Fruit fly (Drosophila melanogaster) whole organism, pupa: ENCODE measurements around the gene Hacd1.

ENCODE experiments used
- CG10348 ChIP-seq: fragments of 200-800 bp; sonication (Bioruptor generic); IDR thresholded peaks from 2 replicates; pipeline ENCODE4 v1.3.6; 2022; ENCODE audit warnings: missing biosample characterization, missing genetic modification characterization
- CG13204 ChIP-seq: fragments of 200-800 bp; sonication (Bioruptor generic); optimal IDR thresholded peaks from 2 replicates; lab custom pipeline; 2018; ENCODE audit warnings: missing biosample characterization, mild to moderate bottlenecking, missing genetic modification characterization, moderate library complexity
- CG17806 ChIP-seq: fragments of 200-800 bp; sonication (Bioruptor generic); optimal IDR thresholded peaks from 2 replicates; lab custom pipeline; 2018; ENCODE audit warnings: missing biosample characterization, mild to moderate bottlenecking, missing genetic modification characterization, moderate library complexity
- CG8159 ChIP-seq: fragments of 200-800 bp; sonication (Bioruptor generic); optimal IDR thresholded peaks from 3 replicates; lab custom pipeline; 2018; ENCODE audit warnings: missing biosample characterization, mild to moderate bottlenecking, missing genetic modification characterization, moderate library complexity
- D1 ChIP-seq: fragments of 200-800 bp; sonication (Bioruptor generic); optimal IDR thresholded peaks from 2 replicates; lab custom pipeline; 2018; ENCODE audit warnings: missing biosample characterization, mild to moderate bottlenecking, missing genetic modification characterization, moderate library complexity
- EcR ChIP-seq: fragments of 200-800 bp; sonication (Bioruptor generic); optimal IDR thresholded peaks from 3 replicates; lab custom pipeline; 2019; ENCODE audit warnings: missing biosample characterization, missing genetic modification characterization, mild to moderate bottlenecking, moderate library complexity, missing genetic modification reagents
- Pif1B ChIP-seq: fragments of 200-800 bp; sonication (Bioruptor generic); optimal IDR thresholded peaks from 3 replicates; lab custom pipeline; 2016; ENCODE audit warnings: missing biosample characterization, missing genetic modification characterization

DNA sequence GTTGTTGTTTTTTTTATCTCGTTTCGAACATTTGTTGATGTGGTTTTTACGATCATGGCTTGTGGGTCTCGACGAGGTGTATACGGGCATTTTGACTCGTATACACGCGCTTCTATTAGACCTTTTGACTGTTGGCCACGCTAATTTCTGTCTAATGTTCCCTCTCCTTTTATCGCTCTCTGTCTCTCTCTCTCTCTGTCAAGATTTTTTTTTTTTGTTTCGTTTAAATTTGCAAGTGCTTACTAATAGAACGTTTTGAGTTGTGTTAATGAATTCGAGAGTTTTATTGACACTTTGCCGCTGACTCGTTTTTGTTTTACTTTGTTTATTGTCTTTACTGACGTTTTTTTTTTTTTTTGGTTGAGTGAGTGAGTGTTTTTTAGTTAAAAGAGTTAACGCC is 31.7 kb downstream of the Hacd1 start:
- TF ChIP-seq EcR (GFP tag; lab: Kevin White, UChicago) (no peak), CG13204 (no peak), CG10348 (no peak), Pif1B (GFP tag; lab: Kevin White, UChicago) (no peak), CG17806 (tag; lab: Kevin White, UChicago) (no peak), D1 (tag; lab: Kevin White, UChicago) (no peak), CG8159 (tag; lab: Kevin White, UChicago) (no peak)
